Worm (Caenorhabditis elegans) whole organism, L3 larva: ENCODE results near the gene C03B1.2.

Experiments used
- ceh-9 ChIP-seq: sonication (generic microtip); optimal IDR thresholded peaks from 2 replicates; lab custom pipeline; 2018; ENCODE audit warnings: missing biosample characterization, missing genetic modification characterization
- jun-1 ChIP-seq: fragments of 150-350 bp; optimal IDR thresholded peaks from 2 replicates; lab custom pipeline; 2014; ENCODE audit warnings: missing biosample characterization, missing genetic modification reagents, missing genetic modification characterization
- nhr-11 ChIP-seq: fragments of 150-350 bp; optimal IDR thresholded peaks from 2 replicates; lab custom pipeline; 2014; ENCODE audit warnings: missing biosample characterization, missing genetic modification characterization
- nhr-76 ChIP-seq: fragments of 150-350 bp; sonication (generic microtip); optimal IDR thresholded peaks from 5 replicates; lab custom pipeline; 2014; ENCODE audit warnings: missing biosample characterization, missing genetic modification characterization
- ztf-11 ChIP-seq: fragments of 150-350 bp; optimal IDR thresholded peaks from 2 replicates; lab custom pipeline; 2014; ENCODE audit warnings: missing biosample characterization, missing genetic modification characterization

ce11 chrX:6328860-6329259, 41.0 kb upstream of the C03B1.2 start, which contains the start of gene col-169:
- TF ChIP-seq ceh-9 (tag; lab: Kevin White, UChicago) (no peak), jun-1 (tag; lab: Kevin White, UChicago) (no peak), nhr-76 (tag; lab: Kevin White, UChicago) (no peak), ztf-11 (tag; lab: Kevin White, UChicago) (no peak), nhr-11 (no peak)
